Fruit fly (Drosophila melanogaster) whole organism, embryonic: ENCODE measurements around the gene CG31141.

Experiments
- Atf-2 ChIP-seq: fragments of 200-800 bp; sonication (Bioruptor generic); optimal IDR thresholded peaks from 2 replicates; lab custom pipeline; 2016; ENCODE audit warnings: missing biosample characterization, missing genetic modification characterization
- Bteb2 ChIP-seq: fragments of 200-800 bp; sonication (Bioruptor generic); optimal IDR thresholded peaks from 2 replicates; lab custom pipeline; 2016; ENCODE audit warnings: missing biosample characterization, missing genetic modification characterization
- CG10209 ChIP-seq: fragments of 200-800 bp; sonication (Bioruptor generic); optimal IDR thresholded peaks from 3 replicates; lab custom pipeline; 2017; ENCODE audit warnings: missing biosample characterization, mild to moderate bottlenecking, missing genetic modification characterization, missing genetic modification reagents
- CG1024 ChIP-seq: fragments of 200-800 bp; sonication (Bioruptor generic); IDR thresholded peaks from 2 replicates; pipeline ENCODE4 v1.3.6; 2022; ENCODE audit warnings: missing biosample characterization, missing genetic modification characterization
- CG10654 ChIP-seq: fragments of 200-800 bp; sonication (Bioruptor generic); optimal IDR thresholded peaks from 2 replicates; lab custom pipeline; 2016; ENCODE audit warnings: missing biosample characterization, missing genetic modification characterization
- CG12659 ChIP-seq: fragments of 200-800 bp; sonication (Bioruptor generic); optimal IDR thresholded peaks from 3 replicates; lab custom pipeline; 2017; ENCODE audit warnings: mild to moderate bottlenecking, missing biosample characterization, missing genetic modification reagents, missing genetic modification characterization
- CG13624 ChIP-seq: fragments of 200-800 bp; sonication (Bioruptor generic); optimal IDR thresholded peaks from 2 replicates; lab custom pipeline; 2016; ENCODE audit warnings: missing biosample characterization, missing genetic modification characterization
- CG1647 ChIP-seq: fragments of 200-800 bp; sonication (Bioruptor generic); optimal IDR thresholded peaks from 3 replicates; lab custom pipeline; 2016; ENCODE audit warnings: missing biosample characterization, missing genetic modification characterization
- CG16779 ChIP-seq: fragments of 200-800 bp; sonication (Bioruptor generic); IDR thresholded peaks from 2 replicates; pipeline ENCODE4 v1.3.6; 2022; ENCODE audit warnings: missing biosample characterization, missing genetic modification characterization
- CG16863 ChIP-seq: fragments of 200-800 bp; sonication (Bioruptor generic); optimal IDR thresholded peaks from 3 replicates; lab custom pipeline; 2016; ENCODE audit warnings: missing biosample characterization, missing genetic modification characterization
- CG17186 ChIP-seq: fragments of 200-800 bp; sonication (Bioruptor generic); optimal IDR thresholded peaks from 3 replicates; lab custom pipeline; 2017; ENCODE audit warnings: missing biosample characterization, missing genetic modification reagents, missing genetic modification characterization
- CG17359 ChIP-seq: fragments of 200-800 bp; sonication (Bioruptor generic); optimal IDR thresholded peaks from 3 replicates; lab custom pipeline; 2018; ENCODE audit warnings: missing biosample characterization, mild to moderate bottlenecking, missing genetic modification characterization, moderate library complexity
- CG17568 ChIP-seq: fragments of 200-800 bp; sonication (Bioruptor generic); optimal IDR thresholded peaks from 2 replicates; lab custom pipeline; 2018; ENCODE audit warnings: missing biosample characterization, mild to moderate bottlenecking, missing genetic modification characterization, moderate library complexity
- CG17829 ChIP-seq: fragments of 200-800 bp; optimal IDR thresholded peaks from 2 replicates; lab custom pipeline; 2019; ENCODE audit warnings: missing biosample characterization, mild to moderate bottlenecking, missing genetic modification characterization, moderate library complexity
- CG30431 ChIP-seq: fragments of 200-800 bp; sonication (Bioruptor generic); optimal IDR thresholded peaks from 2 replicates; lab custom pipeline; 2017; ENCODE audit warnings: missing biosample characterization, missing genetic modification characterization
- CG3995 ChIP-seq: fragments of 200-800 bp; sonication (Bioruptor generic); optimal IDR thresholded peaks from 3 replicates; lab custom pipeline; 2016; ENCODE audit warnings: missing biosample characterization, missing genetic modification characterization
- CG4282 ChIP-seq: fragments of 200-800 bp; sonication (Bioruptor generic); optimal IDR thresholded peaks from 2 replicates; lab custom pipeline; 2016; ENCODE audit warnings: missing biosample characterization, missing genetic modification characterization
- CG5245 ChIP-seq: fragments of 200-800 bp; sonication (Bioruptor generic); optimal IDR thresholded peaks from 3 replicates; lab custom pipeline; 2016; ENCODE audit warnings: missing biosample characterization, missing genetic modification characterization
- CG6254 ChIP-seq: fragments of 200-800 bp; sonication (Bioruptor generic); optimal IDR thresholded peaks from 3 replicates; lab custom pipeline; 2017; ENCODE audit warnings: mild to moderate bottlenecking, missing biosample characterization, missing genetic modification reagents, missing genetic modification characterization
- CG6791 ChIP-seq: fragments of 200-800 bp; sonication (Bioruptor generic); IDR thresholded peaks from 3 replicates; pipeline ENCODE4 v1.3.6; 2022; ENCODE audit warnings: missing biosample characterization, missing genetic modification characterization; ENCODE audit not compliant: partially characterized antibody
- CG6854 ChIP-seq: fragments of 200-800 bp; sonication (Bioruptor generic); optimal IDR thresholded peaks from 3 replicates; lab custom pipeline; 2017; ENCODE audit warnings: missing biosample characterization, mild to moderate bottlenecking, missing genetic modification characterization
- CG7786 ChIP-seq: fragments of 200-800 bp; sonication (Bioruptor generic); optimal IDR thresholded peaks from 2 replicates; lab custom pipeline; 2016; ENCODE audit warnings: missing biosample characterization, missing genetic modification characterization
- CG8089 ChIP-seq: fragments of 200-800 bp; sonication (Bioruptor generic); optimal IDR thresholded peaks from 3 replicates; lab custom pipeline; 2016; ENCODE audit warnings: missing biosample characterization, missing genetic modification characterization
- CG9727 ChIP-seq: fragments of 200-800 bp; sonication (Bioruptor generic); optimal IDR thresholded peaks from 3 replicates; lab custom pipeline; 2017; ENCODE audit warnings: missing biosample characterization, mild to moderate bottlenecking, missing genetic modification characterization
- CG9932 ChIP-seq: fragments of 200-800 bp; sonication (Bioruptor generic); IDR thresholded peaks from 2 replicates; pipeline ENCODE4 v1.3.6; 2022; ENCODE audit warnings: missing biosample characterization, missing genetic modification characterization
- Fer3 ChIP-seq: fragments of 200-800 bp; sonication (Bioruptor generic); optimal IDR thresholded peaks from 2 replicates; lab custom pipeline; 2018; ENCODE audit warnings: missing biosample characterization, mild to moderate bottlenecking, missing genetic modification characterization, moderate library complexity
- H15 ChIP-seq: fragments of 200-800 bp; sonication (Bioruptor generic); IDR thresholded peaks from 3 replicates; pipeline ENCODE4 v1.3.6; 2022; ENCODE audit warnings: missing biosample characterization, missing genetic modification characterization
- Hand ChIP-seq: fragments of 200-800 bp; sonication (Bioruptor generic); optimal IDR thresholded peaks from 2 replicates; lab custom pipeline; 2017; ENCODE audit warnings: mild to moderate bottlenecking, missing biosample characterization, missing genetic modification reagents, missing genetic modification characterization
- Hr39 ChIP-seq: fragments of >200 bp; optimal IDR thresholded peaks from 2 replicates; lab custom pipeline; 2017
- Hr51 ChIP-seq, 2 experiments: fragments of 200-800 bp; sonication (Bioruptor generic); optimal IDR thresholded peaks; 2 replicates in 1 of 2; 3 replicates in 1 of 2; lab custom pipeline; 2016 to 2018; ENCODE audit warnings: missing biosample characterization in 2 of 2, missing genetic modification characterization in 2 of 2, mild to moderate bottlenecking in 1 of 2, moderate library complexity in 1 of 2
- Lpt ChIP-seq: fragments of >200 bp; optimal IDR thresholded peaks from 2 replicates; lab custom pipeline; 2018; ENCODE audit warnings: missing biosample characterization, missing genetic modification characterization
- NC2α ChIP-seq: fragments of 200-800 bp; sonication (Bioruptor generic); optimal IDR thresholded peaks from 2 replicates; lab custom pipeline; 2016; ENCODE audit warnings: missing biosample characterization, missing genetic modification characterization
- Poxn ChIP-seq: fragments of 200-800 bp; sonication (Bioruptor generic); IDR thresholded peaks from 2 replicates; pipeline ENCODE4 v1.3.6; 2022; ENCODE audit warnings: missing biosample characterization, missing genetic modification characterization
- Ptx1 ChIP-seq: fragments of 200-800 bp; sonication (Bioruptor generic); IDR thresholded peaks from 2 replicates; pipeline ENCODE4 v1.3.6; 2022; ENCODE audit warnings: missing biosample characterization, missing genetic modification characterization
- YL-1 ChIP-seq: fragments of 200-800 bp; sonication (Bioruptor generic); optimal IDR thresholded peaks from 3 replicates; lab custom pipeline; 2017; ENCODE audit warnings: missing biosample characterization, mild to moderate bottlenecking, missing genetic modification characterization
- ab ChIP-seq: fragments of 200-800 bp; sonication (Bioruptor generic); optimal IDR thresholded peaks from 2 replicates; lab custom pipeline; 2016; ENCODE audit warnings: missing biosample characterization, missing genetic modification characterization
- corto ChIP-seq: fragments of 200-800 bp; sonication (Bioruptor generic); optimal IDR thresholded peaks from 2 replicates; lab custom pipeline; 2016; ENCODE audit warnings: missing biosample characterization, mild to moderate bottlenecking, missing genetic modification characterization, moderate library complexity
- dm ChIP-seq: fragments of 200-800 bp; sonication (Bioruptor generic); optimal IDR thresholded peaks from 3 replicates; lab custom pipeline; 2016; ENCODE audit warnings: missing biosample characterization, missing genetic modification characterization
- esg ChIP-seq: fragments of 200-800 bp; sonication (Bioruptor generic); conservative IDR thresholded peaks from 2 replicates; pipeline ENCODE4 v1.3.6; 2022; ENCODE audit warnings: missing biosample characterization, missing genetic modification characterization
- exex ChIP-seq: fragments of 200-800 bp; sonication (Bioruptor generic); optimal IDR thresholded peaks from 4 replicates; lab custom pipeline; 2018; ENCODE audit warnings: missing biosample characterization, mild to moderate bottlenecking, missing genetic modification characterization, moderate library complexity
- h ChIP-seq: fragments of >200 bp; optimal IDR thresholded peaks from 2 replicates; lab custom pipeline; 2017
- ham ChIP-seq: fragments of 200-800 bp; sonication (Bioruptor generic); IDR thresholded peaks from 2 replicates; pipeline ENCODE4 v1.3.6; 2022; ENCODE audit warnings: missing biosample characterization, missing genetic modification characterization
- lilli ChIP-seq: fragments of 200-800 bp; sonication (Bioruptor generic); optimal IDR thresholded peaks from 3 replicates; lab custom pipeline; 2016; ENCODE audit warnings: missing biosample characterization, missing genetic modification characterization
- lmd ChIP-seq: fragments of 200-800 bp; sonication (Bioruptor generic); IDR thresholded peaks from 2 replicates; pipeline ENCODE4 v1.3.6; 2022; ENCODE audit warnings: missing biosample characterization, missing genetic modification characterization
- mld ChIP-seq: fragments of 200-800 bp; sonication (Bioruptor generic); IDR thresholded peaks from 3 replicates; pipeline ENCODE4 v1.3.6; 2022; ENCODE audit warnings: missing biosample characterization, missing genetic modification characterization; ENCODE audit not compliant: partially characterized antibody
- pnt ChIP-seq: fragments of 200-800 bp; sonication (Bioruptor generic); optimal IDR thresholded peaks from 3 replicates; lab custom pipeline; 2016; ENCODE audit warnings: missing biosample characterization, missing genetic modification characterization
- psq ChIP-seq: fragments of 200-800 bp; sonication (Bioruptor generic); optimal IDR thresholded peaks from 2 replicates; lab custom pipeline; 2017; ENCODE audit warnings: missing biosample characterization, missing genetic modification characterization
- rib ChIP-seq: fragments of 200-800 bp; sonication (Bioruptor generic); IDR thresholded peaks from 2 replicates; pipeline ENCODE4 v1.3.6; 2022; ENCODE audit warnings: missing biosample characterization, missing genetic modification characterization
- schlank ChIP-seq: fragments of 200-800 bp; sonication (Bioruptor generic); optimal IDR thresholded peaks from 2 replicates; lab custom pipeline; 2018; ENCODE audit warnings: missing biosample characterization, mild to moderate bottlenecking, missing genetic modification characterization
- slou ChIP-seq: fragments of 200-800 bp; sonication (Bioruptor generic); optimal IDR thresholded peaks from 3 replicates; lab custom pipeline; 2016; ENCODE audit warnings: missing biosample characterization, missing genetic modification characterization
- tll ChIP-seq, 2 experiments: fragments of 200-800 bp in 1 of 2; fragments of >200 bp in 1 of 2; sonication (Bioruptor generic) in 1 of 2; optimal IDR thresholded peaks; 2 replicates each; lab custom pipeline; 2017 to 2019; ENCODE audit warnings: missing biosample characterization in 2 of 2, missing genetic modification characterization in 2 of 2, mild to moderate bottlenecking in 1 of 2, moderate library complexity in 1 of 2
- wor ChIP-seq: fragments of 200-800 bp; sonication (Bioruptor generic); IDR thresholded peaks from 2 replicates; pipeline ENCODE4 v1.3.6; 2022; ENCODE audit warnings: missing biosample characterization, missing genetic modification characterization

Gene CG31141

DNA sequence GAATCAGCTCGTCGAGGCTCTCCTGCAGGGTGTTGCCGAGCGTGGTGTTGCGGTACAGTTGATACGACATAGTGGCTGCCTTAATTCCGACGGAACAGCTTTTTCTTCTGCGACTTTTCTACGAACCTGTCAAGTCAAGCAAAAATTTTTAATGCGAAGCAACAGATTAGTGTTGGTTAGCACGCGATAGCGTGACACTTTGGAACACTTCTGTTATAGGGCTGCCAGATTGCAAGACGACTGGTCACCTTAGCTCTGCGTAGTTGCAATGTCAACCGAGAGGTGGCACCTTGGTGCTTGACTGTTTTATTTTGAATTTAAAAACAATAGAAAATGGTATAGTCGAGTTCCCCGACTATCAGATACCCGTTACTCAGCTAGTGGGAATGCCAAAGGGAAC is 32.2 kb upstream of the CG31141 start, which contains the start of gene TfIIA-S (continued):
- TF ChIP-seq CG12659 (GFP tag; lab: Kevin White, UChicago) = peak; percentile 94
- TF ChIP-seq lilli (GFP tag; lab: Kevin White, UChicago) = peak; percentile 89
- TF ChIP-seq corto (GFP tag; lab: Kevin White, UChicago) = no peak
- TF ChIP-seq Hr39 (lab: Kevin White, UChicago) = peak; percentile 17
- TF ChIP-seq CG17359 (tag; lab: Kevin White, UChicago) = peak; percentile 63
- TF ChIP-seq esg (GFP tag; lab: Robert Waterston, UW) = no peak
- TF ChIP-seq Bteb2 (GFP tag; lab: Kevin White, UChicago) = peak; percentile 74
- TF ChIP-seq CG6854 = peak; percentile 12
- TF ChIP-seq CG10209 (GFP tag; lab: Kevin White, UChicago) = peak; percentile 69
- peak; percentile 74 for TF ChIP-seq CG10654 (GFP tag; lab: Kevin White, UChicago)
- no peak for TF ChIP-seq wor (GFP tag; lab: Robert Waterston, UW)
- TF ChIP-seq Fer3 (tag; lab: Kevin White, UChicago) = peak; percentile 70
- peak; percentile 75 for TF ChIP-seq pnt (GFP tag; lab: Kevin White, UChicago)
- peak; percentile 92 for TF ChIP-seq YL-1 (GFP tag; lab: Kevin White, UChicago)
- TF ChIP-seq CG7786 (GFP tag; lab: Kevin White, UChicago) = peak; percentile 86
- peak; percentile 91 for TF ChIP-seq CG4282
- TF ChIP-seq Poxn = no peak
- no peak for TF ChIP-seq tll (GFP tag; optimal IDR thresholded peaks at IDR 0.05; lab: Kevin White, UChicago)
- TF ChIP-seq Hr51 (GFP tag; optimal IDR thresholded peaks at IDR 0.05; lab: Kevin White, UChicago) = peak in 1 of 2 experiments; percentile 83
- no peak for TF ChIP-seq CG16779
- TF ChIP-seq mld (GFP tag; lab: Robert Waterston, UW) = no peak
- TF ChIP-seq Ptx1 (GFP tag; lab: Robert Waterston, UW) = no peak
- no peak for TF ChIP-seq exex (tag; lab: Kevin White, UChicago)
- peak; percentile 68 for TF ChIP-seq slou (GFP tag; lab: Kevin White, UChicago)
- no peak for TF ChIP-seq rib (GFP tag; lab: Robert Waterston, UW)
- TF ChIP-seq CG9932 = no peak
- TF ChIP-seq ab (GFP tag; lab: Kevin White, UChicago) = peak; percentile 30
- TF ChIP-seq CG3995 (GFP tag; lab: Kevin White, UChicago) = peak; percentile 61
- TF ChIP-seq CG1024 = no peak
- no peak for TF ChIP-seq Lpt (GFP tag; lab: Kevin White, UChicago)
- TF ChIP-seq psq (GFP tag; lab: Kevin White, UChicago) = peak; percentile 35
- TF ChIP-seq CG17186 (GFP tag; lab: Kevin White, UChicago) = peak; percentile 78
- TF ChIP-seq schlank (tag; lab: Kevin White, UChicago) = peak; percentile 50
- peak; percentile 92 for TF ChIP-seq CG13624 (GFP tag; lab: Kevin White, UChicago)
- TF ChIP-seq CG6791 (GFP tag; lab: Robert Waterston, UW) = no peak
- TF ChIP-seq NC2α (GFP tag; lab: Kevin White, UChicago) = peak; percentile 75
- TF ChIP-seq CG6254 (GFP tag; lab: Kevin White, UChicago) = no peak
- TF ChIP-seq CG17829 (tag; lab: Kevin White, UChicago) = peak; percentile 82
- TF ChIP-seq Atf-2 (GFP tag; lab: Kevin White, UChicago) = peak; percentile 75
- TF ChIP-seq CG8089 (GFP tag; lab: Kevin White, UChicago) = peak; percentile 74
- TF ChIP-seq lmd (GFP tag; lab: Robert Waterston, UW) = no peak
- TF ChIP-seq dm = peak; percentile 56
- no peak for TF ChIP-seq Hand (GFP tag; lab: Kevin White, UChicago)
- TF ChIP-seq CG30431 = peak; percentile 32
- no peak for TF ChIP-seq h (lab: Kevin White, UChicago)
- no peak for TF ChIP-seq H15
- peak; percentile 71 for TF ChIP-seq CG5245 (GFP tag; lab: Kevin White, UChicago)
- TF ChIP-seq CG16863 = peak; percentile 63
- TF ChIP-seq CG17568 (GFP tag; lab: Kevin White, UChicago) = no peak
- TF ChIP-seq ham (GFP tag; lab: Robert Waterston, UW) = no peak
- TF ChIP-seq CG9727 (GFP tag; lab: Kevin White, UChicago) = peak; percentile 54
- peak; percentile 86 for TF ChIP-seq CG1647
